Fruit fly (Drosophila melanogaster): ENCODE data around the gene CG12402.
A peak's percentile ranks its signal among the peaks of the same experiment; 100 is the strongest.

The CG12402 gene

dm6 chr3R:14122347-14122812 lies 14.3 kb upstream of the CG12402 start, which contains the start of the genes Abi and twf (continued):
- TF ChIP-seq ewg (GFP tag; optimal IDR thresholded peaks at IDR 0.05) (peak; percentile 50), CG9609 (GFP tag; optimal IDR thresholded peaks at IDR 0.05) (peak; percentile 45), Mes4 (GFP tag; optimal IDR thresholded peaks at IDR 0.05) (peak; percentile 22), Hmx (GFP tag; optimal IDR thresholded peaks at IDR 0.05) (peak; percentile 38), tio (GFP tag; optimal IDR thresholded peaks at IDR 0.05) (peak; percentile 59), gfzf (GFP tag; optimal IDR thresholded peaks at IDR 0.05) (peak; percentile 75), CG8290 (GFP tag; optimal IDR thresholded peaks at IDR 0.05) (peak; percentile 80), CG8290 (tag; optimal IDR thresholded peaks at IDR 0.05) (peak in 1 of 2 experiments; percentile 38), CG6175 (GFP tag; IDR thresholded peaks at IDR 0.05) (0 out of 3 replicates have a peak, but pooled peaks have one; percentile 16), HmgZ (tag; optimal IDR thresholded peaks at IDR 0.05) (peak; percentile 66), phol (tag; optimal IDR thresholded peaks at IDR 0.05) (peak; percentile 77), gro (GFP tag; optimal IDR thresholded peaks at IDR 0.05) (peak; percentile 42), hkb (optimal IDR thresholded peaks at IDR 0.05) (peak; percentile 76), hkb (GFP tag; IDR thresholded peaks at IDR 0.05) (peak; percentile 63), CG17328 (GFP tag; IDR thresholded peaks at IDR 0.05) (peak; percentile 66; the same call in 1 of the 2 replicates), Lhr (GFP tag; optimal IDR thresholded peaks at IDR 0.05) (peak; percentile 42), CG4424 (GFP tag; optimal IDR thresholded peaks at IDR 0.05) (peak; percentile 80), CG13123 (GFP tag; optimal IDR thresholded peaks at IDR 0.05) (peak; percentile 75), CG10543 (GFP tag; optimal IDR thresholded peaks at IDR 0.05) (peak; percentile 47), tup (GFP tag; optimal IDR thresholded peaks at IDR 0.05) (peak; percentile 46), Six4 (GFP tag; optimal IDR thresholded peaks at IDR 0.05) (peak; percentile 68), lmd (GFP tag; IDR thresholded peaks at IDR 0.05) (peak; percentile 54), H2.0 (GFP tag; IDR thresholded peaks at IDR 0.05) (peak; percentile 52), Camta (GFP tag; optimal IDR thresholded peaks at IDR 0.05) (peak; percentile 64), CG8944 (GFP tag; optimal IDR thresholded peaks at IDR 0.05) (peak; percentile 33), CG43689 (GFP tag; IDR thresholded peaks at IDR 0.05) (no peak), Nf-YB (GFP tag; optimal IDR thresholded peaks at IDR 0.05) (peak; percentile 45), CG32772 (GFP tag; IDR thresholded peaks at IDR 0.05) (peak; percentile 39), danr (GFP tag; IDR thresholded peaks at IDR 0.05) (no peak), cwo (GFP tag; optimal IDR thresholded peaks at IDR 0.05) (peak; percentile 21), pum (GFP tag; optimal IDR thresholded peaks at IDR 0.05) (peak; percentile 45), p53 (GFP tag; optimal IDR thresholded peaks at IDR 0.05) (no peak), nmo (GFP tag; optimal IDR thresholded peaks at IDR 0.05) (peak; percentile 75), bcd (GFP tag; optimal IDR thresholded peaks at IDR 0.05) (peak; percentile 59), Sin3A (optimal IDR thresholded peaks at IDR 0.05) (peak; percentile 64), CG1529 (GFP tag; optimal IDR thresholded peaks at IDR 0.05) (peak; percentile 4), h (optimal IDR thresholded peaks at IDR 0.05) (no peak), CG14965 (GFP tag; optimal IDR thresholded peaks at IDR 0.05; ENCODE audit: borderline replicate concordance) (no peak), CG4854 (GFP tag; optimal IDR thresholded peaks at IDR 0.05) (peak; percentile 35), zf30C (GFP tag; optimal IDR thresholded peaks at IDR 0.05) (no peak), CG17612 (GFP tag; IDR thresholded peaks at IDR 0.05) (no peak), MTF-1 (GFP tag; optimal IDR thresholded peaks at IDR 0.05; ENCODE audit: borderline replicate concordance) (no peak), sc (optimal IDR thresholded peaks at IDR 0.05) (no peak), sc (GFP tag; optimal IDR thresholded peaks at IDR 0.05) (peak; percentile 28), CG12659 (GFP tag; optimal IDR thresholded peaks at IDR 0.05) (peak; percentile 80), BEAF-32 (GFP tag; optimal IDR thresholded peaks at IDR 0.05) (peak; percentile 34), sd (tag; optimal IDR thresholded peaks at IDR 0.05) (peak; percentile 42), shn (GFP tag; optimal IDR thresholded peaks at IDR 0.05) (peak; percentile 39), CG3065 (GFP tag; optimal IDR thresholded peaks at IDR 0.05) (peak; percentile 39), abd-A (tag; optimal IDR thresholded peaks at IDR 0.05) (no peak), zfh1 (GFP tag; IDR thresholded peaks at IDR 0.05) (peak; percentile 71; the same call in 2 of the 3 replicates), YL-1 (GFP tag; optimal IDR thresholded peaks at IDR 0.05) (peak; percentile 90)
